Worm (Caenorhabditis elegans): ENCODE results near the gene Y73C8C.12.

DNA sequence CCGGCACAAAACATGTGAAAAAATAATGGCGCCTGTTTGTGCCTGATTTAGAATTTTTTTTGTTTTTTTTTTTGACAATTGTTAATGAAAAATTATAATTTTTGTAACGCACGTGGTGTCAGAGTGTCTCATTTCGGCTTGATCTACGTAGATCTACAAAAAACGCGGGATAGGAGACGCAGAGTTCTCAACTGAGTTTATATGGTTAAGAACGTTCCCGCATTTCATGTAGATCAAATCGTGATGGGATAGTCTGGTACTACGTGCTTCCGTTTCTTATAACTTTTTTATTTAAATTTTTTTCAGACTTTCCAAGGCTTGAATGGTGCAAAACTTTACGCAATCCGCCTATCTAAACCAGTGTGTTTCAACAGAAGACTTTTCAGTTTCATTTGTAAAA is 3.8 kb downstream of the Y73C8C.12 start, which contains the start of gene tat-6:
- no peak for TF ChIP-seq cog-1 (tag; optimal IDR thresholded peaks at IDR 0.05)
- no peak for TF ChIP-seq tab-1 (GFP tag; IDR thresholded peaks at IDR 0.05)
- TF ChIP-seq ref-1 (GFP tag; conservative IDR thresholded peaks at IDR 0.05), result no peak
- no peak for TF ChIP-seq T22C8.4 (GFP tag; IDR thresholded peaks at IDR 0.05)
- TF ChIP-seq ztf-29 (GFP tag; IDR thresholded peaks at IDR 0.05), result no peak

Data from whole organism, midembryonic.